Fruit fly (Drosophila melanogaster) whole organism, embryonic: ENCODE measurements around the gene Prx1.
A peak's percentile ranks its signal among the peaks of the same experiment; 100 is the strongest.

ENCODE experiments used
- Blimp-1 ChIP-seq: fragments of 200-800 bp; sonication (Bioruptor generic); optimal IDR thresholded peaks from 3 replicates; lab custom pipeline; 2018; ENCODE audit warnings: missing biosample characterization, missing genetic modification characterization, mild to moderate bottlenecking, moderate library complexity, missing genetic modification reagents
- CG10321 ChIP-seq: fragments of 200-800 bp; sonication (Bioruptor generic); IDR thresholded peaks from 2 replicates; pipeline ENCODE4 v1.3.6; 2022; ENCODE audit warnings: missing biosample characterization, missing genetic modification characterization
- CG10979 ChIP-seq: fragments of 200-800 bp; sonication (Bioruptor generic); optimal IDR thresholded peaks from 2 replicates; lab custom pipeline; 2018; ENCODE audit warnings: missing biosample characterization, mild to moderate bottlenecking, missing genetic modification characterization, moderate library complexity
- CG11504 ChIP-seq: fragments of 200-800 bp; sonication (Bioruptor generic); optimal IDR thresholded peaks from 3 replicates; lab custom pipeline; 2019; ENCODE audit warnings: missing biosample characterization, mild to moderate bottlenecking, missing genetic modification characterization, moderate library complexity
- CG12391 ChIP-seq: fragments of 200-800 bp; sonication (Bioruptor generic); optimal IDR thresholded peaks from 3 replicates; lab custom pipeline; 2018; ENCODE audit warnings: missing biosample characterization, mild to moderate bottlenecking, missing genetic modification characterization, moderate library complexity
- CG14014 ChIP-seq: fragments of 200-800 bp; sonication (Bioruptor generic); IDR thresholded peaks from 2 replicates; pipeline ENCODE4 v1.3.6; 2022; ENCODE audit warnings: missing biosample characterization, missing genetic modification characterization
- CG14710 ChIP-seq: fragments of 200-800 bp; sonication (Bioruptor generic); optimal IDR thresholded peaks from 3 replicates; lab custom pipeline; 2019; ENCODE audit warnings: missing biosample characterization, mild to moderate bottlenecking, missing genetic modification characterization, moderate library complexity
- CG16815 ChIP-seq: fragments of 200-800 bp; sonication (Bioruptor generic); optimal IDR thresholded peaks from 3 replicates; lab custom pipeline; 2017; ENCODE audit warnings: missing biosample characterization, mild to moderate bottlenecking, missing genetic modification characterization
- CG16863 ChIP-seq: fragments of 200-800 bp; sonication (Bioruptor generic); optimal IDR thresholded peaks from 3 replicates; lab custom pipeline; 2016; ENCODE audit warnings: missing biosample characterization, missing genetic modification characterization
- CG17361 ChIP-seq: fragments of 200-800 bp; sonication (Bioruptor generic); IDR thresholded peaks from 3 replicates; pipeline ENCODE4 v1.3.6; 2022; ENCODE audit warnings: missing biosample characterization, missing genetic modification characterization
- CG18262 ChIP-seq: fragments of 200-800 bp; optimal IDR thresholded peaks from 3 replicates; lab custom pipeline; 2019; ENCODE audit warnings: missing biosample characterization, mild to moderate bottlenecking, missing genetic modification characterization, moderate library complexity
- CG2202 ChIP-seq: fragments of 200-800 bp; sonication (Bioruptor generic); optimal IDR thresholded peaks from 2 replicates; lab custom pipeline; 2018; ENCODE audit warnings: missing biosample characterization, mild to moderate bottlenecking, missing genetic modification characterization
- CG30403 ChIP-seq: fragments of 200-800 bp; sonication (Bioruptor generic); optimal IDR thresholded peaks from 3 replicates; lab custom pipeline; 2016; ENCODE audit warnings: missing biosample characterization, missing genetic modification characterization
- CG31365 ChIP-seq: fragments of 200-800 bp; sonication (Bioruptor generic); optimal IDR thresholded peaks from 2 replicates; lab custom pipeline; 2018; ENCODE audit warnings: missing biosample characterization, mild to moderate bottlenecking, missing genetic modification characterization
- CG31388 ChIP-seq: fragments of 200-800 bp; sonication (Bioruptor generic); optimal IDR thresholded peaks from 2 replicates; lab custom pipeline; 2016; ENCODE audit warnings: missing biosample characterization, missing genetic modification characterization
- CG32532 ChIP-seq: fragments of 200-800 bp; sonication (Bioruptor generic); IDR thresholded peaks from 2 replicates; pipeline ENCODE4 v1.3.6; 2022; ENCODE audit warnings: missing biosample characterization, missing genetic modification characterization
- CG4854 ChIP-seq: fragments of 200-800 bp; sonication (Bioruptor generic); optimal IDR thresholded peaks from 2 replicates; lab custom pipeline; 2016; ENCODE audit warnings: missing biosample characterization, missing genetic modification characterization, inconsistent platforms
- CG6175 ChIP-seq: fragments of 200-800 bp; sonication (Bioruptor generic); IDR thresholded peaks from 3 replicates; pipeline ENCODE4 v1.3.6; 2022; ENCODE audit warnings: missing biosample characterization, missing genetic modification characterization
- CG6689 ChIP-seq: fragments of 200-800 bp; sonication (Bioruptor generic); IDR thresholded peaks from 2 replicates; pipeline ENCODE4 v1.3.6; 2022; ENCODE audit warnings: missing biosample characterization, missing genetic modification characterization
- CG6854 ChIP-seq: fragments of 200-800 bp; sonication (Bioruptor generic); optimal IDR thresholded peaks from 3 replicates; lab custom pipeline; 2017; ENCODE audit warnings: missing biosample characterization, mild to moderate bottlenecking, missing genetic modification characterization
- CG7556 ChIP-seq: fragments of 200-800 bp; sonication (Bioruptor generic); optimal IDR thresholded peaks from 2 replicates; lab custom pipeline; 2017; ENCODE audit warnings: missing biosample characterization, mild to moderate bottlenecking, missing genetic modification characterization
- CG7839 ChIP-seq: fragments of 200-800 bp; sonication (Bioruptor generic); optimal IDR thresholded peaks from 3 replicates; lab custom pipeline; 2018; ENCODE audit warnings: missing biosample characterization, mild to moderate bottlenecking, missing genetic modification characterization, moderate library complexity
- CG9727 ChIP-seq: fragments of 200-800 bp; sonication (Bioruptor generic); optimal IDR thresholded peaks from 3 replicates; lab custom pipeline; 2017; ENCODE audit warnings: missing biosample characterization, mild to moderate bottlenecking, missing genetic modification characterization
- CoRest ChIP-seq: fragments of 200-800 bp; sonication (Bioruptor generic); optimal IDR thresholded peaks from 3 replicates; lab custom pipeline; 2018; ENCODE audit warnings: missing biosample characterization, mild to moderate bottlenecking, missing genetic modification characterization, moderate library complexity
- Gsc ChIP-seq: fragments of 200-800 bp; sonication (Bioruptor generic); IDR thresholded peaks from 2 replicates; pipeline ENCODE4 v1.3.6; 2022; ENCODE audit warnings: missing biosample characterization, missing genetic modification characterization
- HLH4C ChIP-seq: fragments of 200-800 bp; sonication (Bioruptor generic); IDR thresholded peaks from 3 replicates; pipeline ENCODE4 v1.3.6; 2022; ENCODE audit warnings: missing biosample characterization, missing genetic modification characterization; ENCODE audit not compliant: partially characterized antibody
- Pdp1 ChIP-seq, 2 experiments: fragments of 200-800 bp; sonication (Bioruptor generic); optimal IDR thresholded peaks; 3 replicates each; lab custom pipeline; 2016; ENCODE audit warnings: missing biosample characterization in 2 of 2, missing genetic modification characterization in 2 of 2, mild to moderate bottlenecking in 1 of 2, moderate library complexity in 1 of 2
- Ptx1 ChIP-seq: fragments of 200-800 bp; sonication (Bioruptor generic); IDR thresholded peaks from 2 replicates; pipeline ENCODE4 v1.3.6; 2022; ENCODE audit warnings: missing biosample characterization, missing genetic modification characterization
- Sox100B ChIP-seq: fragments of 200-800 bp; sonication (Bioruptor generic); optimal IDR thresholded peaks from 3 replicates; lab custom pipeline; 2018; ENCODE audit warnings: missing biosample characterization, mild to moderate bottlenecking, missing genetic modification characterization
- Sry-β ChIP-seq: fragments of 200-800 bp; sonication (Bioruptor generic); optimal IDR thresholded peaks from 2 replicates; lab custom pipeline; 2018; ENCODE audit warnings: missing biosample characterization, mild to moderate bottlenecking, missing genetic modification characterization, moderate library complexity
- Ssrp ChIP-seq: fragments of 200-800 bp; sonication (Bioruptor generic); optimal IDR thresholded peaks from 2 replicates; lab custom pipeline; 2018; ENCODE audit warnings: missing biosample characterization, mild to moderate bottlenecking, missing genetic modification characterization, moderate library complexity
- Trl ChIP-seq, 3 experiments: fragments of >200 bp in 2 of 3; fragments of 200-800 bp in 1 of 3; sonication (Bioruptor generic) in 1 of 3; optimal IDR thresholded peaks; 2 replicates in 1 of 3; 3 replicates in 2 of 3; lab custom pipeline; 2016 to 2017; ENCODE audit warnings: missing biosample characterization in 1 of 3, missing genetic modification characterization in 1 of 3
- ap ChIP-seq: fragments of 200-800 bp; sonication (Bioruptor generic); IDR thresholded peaks from 2 replicates; pipeline ENCODE4 v1.3.6; 2022; ENCODE audit warnings: missing biosample characterization, missing genetic modification characterization
- az2 ChIP-seq: fragments of 200-800 bp; sonication (Bioruptor generic); optimal IDR thresholded peaks from 3 replicates; lab custom pipeline; 2016; ENCODE audit warnings: missing biosample characterization, missing genetic modification characterization
- bowl ChIP-seq: fragments of 200-800 bp; sonication (Bioruptor generic); IDR thresholded peaks from 2 replicates; pipeline ENCODE4 v1.3.6; 2022; ENCODE audit warnings: missing biosample characterization, missing genetic modification characterization
- dmrt11E ChIP-seq: fragments of 200-800 bp; sonication (Bioruptor generic); optimal IDR thresholded peaks from 3 replicates; lab custom pipeline; 2018; ENCODE audit warnings: missing biosample characterization, mild to moderate bottlenecking, missing genetic modification characterization, moderate library complexity
- gem ChIP-seq: fragments of 200-800 bp; sonication (Bioruptor generic); optimal IDR thresholded peaks from 2 replicates; lab custom pipeline; 2019; ENCODE audit warnings: missing biosample characterization, mild to moderate bottlenecking, missing genetic modification characterization, moderate library complexity
- hbn ChIP-seq: fragments of 200-800 bp; sonication (Bioruptor generic); IDR thresholded peaks from 2 replicates; pipeline ENCODE4 v1.3.6; 2022; ENCODE audit warnings: missing biosample characterization, missing genetic modification characterization; ENCODE audit not compliant: partially characterized antibody
- kah ChIP-seq: fragments of 200-800 bp; sonication (Bioruptor generic); optimal IDR thresholded peaks from 2 replicates; lab custom pipeline; 2018; ENCODE audit warnings: missing biosample characterization, mild to moderate bottlenecking, missing genetic modification characterization
- kni ChIP-seq: fragments of 200-800 bp; sonication (Bioruptor generic); optimal IDR thresholded peaks from 3 replicates; lab custom pipeline; 2017; ENCODE audit warnings: mild to moderate bottlenecking, missing biosample characterization, missing genetic modification reagents, missing genetic modification characterization
- knrl ChIP-seq: fragments of 200-800 bp; sonication (Bioruptor generic); IDR thresholded peaks from 3 replicates; pipeline ENCODE4 v1.3.6; 2022; ENCODE audit warnings: missing biosample characterization, missing genetic modification characterization; ENCODE audit not compliant: partially characterized antibody
- phol ChIP-seq: fragments of 200-800 bp; sonication (Bioruptor generic); optimal IDR thresholded peaks from 3 replicates; lab custom pipeline; 2018; ENCODE audit warnings: missing biosample characterization, mild to moderate bottlenecking, missing genetic modification characterization, moderate library complexity
- row ChIP-seq: fragments of 200-800 bp; sonication (Bioruptor generic); IDR thresholded peaks from 3 replicates; pipeline ENCODE4 v1.3.6; 2022; ENCODE audit warnings: missing biosample characterization, missing genetic modification characterization
- salm ChIP-seq: fragments of 200-800 bp; sonication (Bioruptor generic); optimal IDR thresholded peaks from 2 replicates; lab custom pipeline; 2018; ENCODE audit warnings: missing biosample characterization, mild to moderate bottlenecking, missing genetic modification characterization
- sens ChIP-seq: fragments of 200-800 bp; sonication (Bioruptor generic); peaks from one replicate; lab custom pipeline; 2016; ENCODE audit warnings: missing biosample characterization, missing genetic modification characterization
- sima ChIP-seq: fragments of 200-800 bp; sonication (Bioruptor generic); optimal IDR thresholded peaks from 2 replicates; lab custom pipeline; 2016; ENCODE audit warnings: missing biosample characterization, missing genetic modification characterization
- sna ChIP-seq: fragments of 200-800 bp; sonication (Bioruptor generic); IDR thresholded peaks from 2 replicates; pipeline ENCODE4 v1.3.6; 2022; ENCODE audit warnings: missing biosample characterization, missing genetic modification characterization; ENCODE audit not compliant: partially characterized antibody
- sqz ChIP-seq: fragments of 200-800 bp; sonication (Bioruptor generic); optimal IDR thresholded peaks from 3 replicates; lab custom pipeline; 2018; ENCODE audit warnings: missing biosample characterization, mild to moderate bottlenecking, missing genetic modification characterization
- stc ChIP-seq: fragments of 200-800 bp; sonication (Bioruptor generic); IDR thresholded peaks from 2 replicates; pipeline ENCODE4 v1.3.6; 2022; ENCODE audit warnings: missing biosample characterization, missing genetic modification characterization
- tio ChIP-seq: fragments of 200-800 bp; sonication (Bioruptor generic); optimal IDR thresholded peaks from 2 replicates; lab custom pipeline; 2017; ENCODE audit warnings: missing biosample characterization, missing genetic modification characterization, inconsistent platforms

The Prx1 gene

DNA sequence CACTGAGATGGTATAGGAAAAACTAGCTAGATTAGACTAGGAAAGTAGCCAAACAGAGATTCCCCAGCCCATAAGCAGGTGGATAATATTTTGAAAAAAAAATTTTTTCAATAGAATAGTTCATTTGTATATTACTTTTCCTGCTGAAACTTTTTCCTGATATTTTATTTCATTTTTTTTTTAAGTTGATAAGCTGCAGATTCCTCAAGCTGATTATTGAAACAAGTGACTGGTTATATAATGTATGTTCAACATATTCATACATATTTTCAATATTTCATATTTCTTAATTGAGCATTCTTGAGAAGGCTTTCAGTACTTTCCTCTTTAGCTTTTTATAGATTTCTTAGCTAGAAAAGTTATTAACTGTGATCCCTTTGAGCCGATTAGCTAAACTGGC, 4.5 kb upstream of the Prx1 start:
- TF ChIP-seq Sox100B: peak; percentile 16
- no peak for TF ChIP-seq HLH4C
- TF ChIP-seq sna (GFP tag; lab: Robert Waterston, UW): no peak
- no peak for TF ChIP-seq Ptx1 (GFP tag; lab: Robert Waterston, UW)
- TF ChIP-seq CG7839: peak; percentile 8
- no peak for TF ChIP-seq CG6854 (GFP tag; lab: Kevin White, UChicago)
- peak; percentile 88 for TF ChIP-seq Sry-β (GFP tag; lab: Kevin White, UChicago)
- TF ChIP-seq CG32532 (GFP tag; lab: Robert Waterston, UW): no peak
- TF ChIP-seq Ssrp (tag; lab: Kevin White, UChicago): peak; percentile 5
- TF ChIP-seq Blimp-1 (GFP tag; lab: Kevin White, UChicago): peak; percentile 7
- peak; percentile 47 for TF ChIP-seq gem (tag; lab: Kevin White, UChicago)
- TF ChIP-seq Gsc (GFP tag; lab: Robert Waterston, UW): no peak
- peak; percentile 41 for TF ChIP-seq phol
- TF ChIP-seq CoRest (tag; lab: Kevin White, UChicago): peak; percentile 13
- TF ChIP-seq CG12391: peak; percentile 55
- TF ChIP-seq CG31365: no peak
- no peak for TF ChIP-seq stc
- peak; percentile 32 for TF ChIP-seq CG9727 (GFP tag; lab: Kevin White, UChicago)
- peak; percentile 16 for TF ChIP-seq CG7556 (GFP tag; lab: Kevin White, UChicago)
- TF ChIP-seq CG18262 (tag; lab: Kevin White, UChicago): peak; percentile 60
- peak; percentile 19 for TF ChIP-seq CG11504 (tag; lab: Kevin White, UChicago)
- no peak for TF ChIP-seq salm (tag; lab: Kevin White, UChicago)
- peak; percentile 48 for TF ChIP-seq row
- TF ChIP-seq sens (GFP tag; lab: Kevin White, UChicago): peak; percentile 80
- no peak for TF ChIP-seq kni
- TF ChIP-seq knrl (GFP tag; lab: Robert Waterston, UW): no peak
- no peak for TF ChIP-seq CG2202
- 0 out of 2 replicates have a peak, but pooled peaks have one; percentile 4 for TF ChIP-seq CG6689 (GFP tag; lab: Robert Waterston, UW)
- peak; percentile 65; the same call in 2 of the 3 replicates for TF ChIP-seq CG17361 (GFP tag; lab: Robert Waterston, UW)
- TF ChIP-seq CG4854: no peak
- no peak for TF ChIP-seq CG31388
- no peak for TF ChIP-seq bowl (GFP tag; lab: Robert Waterston, UW)
- no peak for TF ChIP-seq CG14014 (GFP tag; lab: Robert Waterston, UW)
- TF ChIP-seq CG10321 (GFP tag; lab: Robert Waterston, UW): no peak
- TF ChIP-seq az2 (GFP tag; lab: Kevin White, UChicago): peak; percentile 13
- TF ChIP-seq CG16815: peak; percentile 15
- no peak for TF ChIP-seq sima (GFP tag; lab: Kevin White, UChicago)
- peak; percentile 35 for TF ChIP-seq CG10979 (tag; lab: Kevin White, UChicago)
- peak; percentile 45 for TF ChIP-seq CG14710 (tag; lab: Kevin White, UChicago)
- TF ChIP-seq CG30403 (GFP tag; lab: Kevin White, UChicago): peak; percentile 21
- peak; percentile 31 for TF ChIP-seq tio
- peak; percentile 59 for TF ChIP-seq dmrt11E
- TF ChIP-seq ap (GFP tag; lab: Robert Waterston, UW): no peak
- peak in 1 of 2 experiments; percentile 78 for TF ChIP-seq Pdp1 (GFP tag; optimal IDR thresholded peaks at IDR 0.05; lab: Kevin White, UChicago)
- no peak for TF ChIP-seq kah
- no peak for TF ChIP-seq Trl (optimal IDR thresholded peaks at IDR 0.05; lab: Kevin White, UChicago)
- TF ChIP-seq Trl (GFP tag; optimal IDR thresholded peaks at IDR 0.05; lab: Kevin White, UChicago): no peak
- no peak for TF ChIP-seq hbn (GFP tag; lab: Robert Waterston, UW)
- no peak for TF ChIP-seq sqz (GFP tag; lab: Kevin White, UChicago)
- TF ChIP-seq CG6175 (GFP tag; lab: Robert Waterston, UW): no peak
- no peak for TF ChIP-seq CG16863
